Worm (Caenorhabditis elegans) whole organism, L2 larva: ENCODE measurements around the gene cul-1.
"Not testable (repeated sequence)": the region's sequence is repeated elsewhere in the genome, so short reads cannot be mapped to it uniquely, and the experiment has no call there.

Source experiments
- F13H6.1 ChIP-seq: sonication (generic microtip); optimal IDR thresholded peaks from 2 replicates; lab custom pipeline; 2016; ENCODE audit warnings: missing genetic modification characterization, missing compliant biosample characterization
- fos-1 ChIP-seq: fragments of 150-350 bp; optimal IDR thresholded peaks from 2 replicates; lab custom pipeline; 2014; ENCODE audit warnings: missing biosample characterization, missing genetic modification characterization
- gmeb-1 ChIP-seq: fragments of 150-350 bp; optimal IDR thresholded peaks from 2 replicates; lab custom pipeline; 2014; ENCODE audit warnings: missing biosample characterization, missing genetic modification characterization
- lin-11 ChIP-seq: fragments of 150-350 bp; sonication (generic microtip); optimal IDR thresholded peaks from 2 replicates; lab custom pipeline; 2014; ENCODE audit warnings: missing biosample characterization, missing genetic modification characterization, inconsistent platforms, mixed read lengths
- lin-13 ChIP-seq: fragments of 150-350 bp; optimal IDR thresholded peaks from 2 replicates; lab custom pipeline; 2014; ENCODE audit warnings: missing biosample characterization, missing genetic modification reagents, missing genetic modification characterization
- mab-5 ChIP-seq: fragments of 150-350 bp; optimal IDR thresholded peaks from 2 replicates; lab custom pipeline; 2014; ENCODE audit warnings: missing biosample characterization, missing genetic modification characterization
- mdl-1 ChIP-seq, 2 experiments: fragments of 150-350 bp in 1 of 2; sonication (generic microtip) in 1 of 2; optimal IDR thresholded peaks; 2 replicates each; lab custom pipeline; 2017; ENCODE audit warnings: missing biosample characterization in 2 of 2, missing genetic modification characterization in 2 of 2
- nhr-237 ChIP-seq: fragments of 150-350 bp; optimal IDR thresholded peaks from 2 replicates; lab custom pipeline; 2014; ENCODE audit warnings: missing biosample characterization, missing genetic modification characterization
- nhr-77 ChIP-seq: fragments of 150-350 bp; optimal IDR thresholded peaks from 2 replicates; lab custom pipeline; 2014; ENCODE audit warnings: missing biosample characterization, missing genetic modification characterization
- skn-1 ChIP-seq: sonication (generic microtip); optimal IDR thresholded peaks from 2 replicates; lab custom pipeline; 2017; ENCODE audit warnings: missing biosample characterization, missing genetic modification characterization
- zag-1 ChIP-seq: fragments of 150-350 bp; optimal IDR thresholded peaks from 2 replicates; lab custom pipeline; 2014; ENCODE audit warnings: missing biosample characterization, missing genetic modification characterization
- ztf-11 ChIP-seq: sonication (generic microtip); optimal IDR thresholded peaks from 2 replicates; lab custom pipeline; 2017; ENCODE audit warnings: missing biosample characterization, missing genetic modification characterization

- peak; percentile 60 for TF ChIP-seq gmeb-1 (tag; lab: Kevin White, UChicago)
- TF ChIP-seq ztf-11 (tag; lab: Kevin White, UChicago); zag-1 (tag; lab: Kevin White, UChicago); lin-11; fos-1 (tag; lab: Kevin White, UChicago); nhr-77 (tag; lab: Kevin White, UChicago); nhr-237; skn-1 (tag; lab: Kevin White, UChicago); mdl-1 (tag; optimal IDR thresholded peaks at IDR 0.05; lab: Kevin White, UChicago): not testable (repeated sequence)
- peak; percentile 39 for TF ChIP-seq mab-5
- peak; percentile 50 for TF ChIP-seq F13H6.1 (tag; lab: Kevin White, UChicago)
- peak; percentile 76 for TF ChIP-seq lin-13 (GFP tag; lab: Kevin White, UChicago)
Observed at ce11 chrIII:10435938-10436842, 34.8 kb upstream of the cul-1 start, which contains the start of the genes smrd-1 and enu-3.1.
